Worm (Caenorhabditis elegans) whole organism, young adult: Measurements from ENCODE around the gene F45B8.5.

Experiments used
- B0019.2 ChIP-seq: fragments of 200-800 bp; sonication (Bioruptor generic); conservative IDR thresholded peaks from 2 replicates; pipeline ENCODE4 v1.3.6; 2022; ENCODE audit warnings: missing genetic modification reagents, missing genetic modification characterization, missing compliant biosample characterization
- K12H6.12 ChIP-seq: fragments of 200-800 bp; sonication (Bioruptor generic); optimal IDR thresholded peaks from 2 replicates; lab custom pipeline; 2018; ENCODE audit warnings: mild to moderate bottlenecking, missing genetic modification characterization, missing compliant biosample characterization
- Y53G8AR.9 ChIP-seq: fragments of 200-800 bp; sonication (Bioruptor generic); conservative IDR thresholded peaks from 2 replicates; pipeline ENCODE4 v1.3.6; 2022; ENCODE audit warnings: missing genetic modification reagents, missing genetic modification characterization, missing compliant biosample characterization
- egrh-3 ChIP-seq: fragments of 200-800 bp; sonication (Bioruptor generic); IDR thresholded peaks from 2 replicates; pipeline ENCODE4 v1.3.6; 2022; ENCODE audit warnings: missing genetic modification reagents, missing genetic modification characterization, missing compliant biosample characterization
- hsf-1 ChIP-seq: fragments of 200-800 bp; sonication (Bioruptor generic); IDR thresholded peaks from 2 replicates; pipeline ENCODE4 v1.3.6; 2022; ENCODE audit warnings: missing genetic modification reagents, missing genetic modification characterization, missing compliant biosample characterization
- lin-35 ChIP-seq, 3 experiments: fragments of 150-350 bp in 2 of 3; sonication (generic microtip) in 1 of 3; optimal IDR thresholded peaks; 2 replicates each; lab custom pipeline; 2014 to 2018; ENCODE audit warnings: missing biosample characterization in 3 of 3, missing genetic modification characterization in 3 of 3, missing genetic modification reagents in 3 of 3
- nhr-90 ChIP-seq: sonication (generic microtip); optimal IDR thresholded peaks from 2 replicates; lab custom pipeline; 2016; ENCODE audit warnings: missing genotype, mild to moderate bottlenecking, missing genetic modification characterization, missing compliant biosample characterization
- rcor-1 ChIP-seq: fragments of 200-800 bp; sonication (Bioruptor generic); IDR thresholded peaks from 2 replicates; pipeline ENCODE4 v1.3.6; 2022; ENCODE audit warnings: missing genetic modification reagents, missing genetic modification characterization, missing compliant biosample characterization
- sea-2 ChIP-seq: fragments of 200-800 bp; sonication (Bioruptor generic); IDR thresholded peaks from 2 replicates; pipeline ENCODE4 v1.3.6; 2022; ENCODE audit warnings: missing genetic modification characterization, missing compliant biosample characterization
- tlf-1 ChIP-seq: fragments of 200-800 bp; sonication (Bioruptor generic); optimal IDR thresholded peaks from 2 replicates; lab custom pipeline; 2018; ENCODE audit warnings: mild to moderate bottlenecking, missing genetic modification characterization, missing compliant biosample characterization
- unc-62 ChIP-seq: fragments of 150-350 bp; optimal IDR thresholded peaks from 2 replicates; lab custom pipeline; 2014; ENCODE audit warnings: missing biosample characterization, missing genetic modification reagents, missing genetic modification characterization
- ztf-28 ChIP-seq: fragments of 200-800 bp; sonication (Bioruptor generic); IDR thresholded peaks from 2 replicates; pipeline ENCODE4 v1.3.6; 2022; ENCODE audit warnings: missing genetic modification reagents, missing genetic modification characterization, missing compliant biosample characterization

DNA sequence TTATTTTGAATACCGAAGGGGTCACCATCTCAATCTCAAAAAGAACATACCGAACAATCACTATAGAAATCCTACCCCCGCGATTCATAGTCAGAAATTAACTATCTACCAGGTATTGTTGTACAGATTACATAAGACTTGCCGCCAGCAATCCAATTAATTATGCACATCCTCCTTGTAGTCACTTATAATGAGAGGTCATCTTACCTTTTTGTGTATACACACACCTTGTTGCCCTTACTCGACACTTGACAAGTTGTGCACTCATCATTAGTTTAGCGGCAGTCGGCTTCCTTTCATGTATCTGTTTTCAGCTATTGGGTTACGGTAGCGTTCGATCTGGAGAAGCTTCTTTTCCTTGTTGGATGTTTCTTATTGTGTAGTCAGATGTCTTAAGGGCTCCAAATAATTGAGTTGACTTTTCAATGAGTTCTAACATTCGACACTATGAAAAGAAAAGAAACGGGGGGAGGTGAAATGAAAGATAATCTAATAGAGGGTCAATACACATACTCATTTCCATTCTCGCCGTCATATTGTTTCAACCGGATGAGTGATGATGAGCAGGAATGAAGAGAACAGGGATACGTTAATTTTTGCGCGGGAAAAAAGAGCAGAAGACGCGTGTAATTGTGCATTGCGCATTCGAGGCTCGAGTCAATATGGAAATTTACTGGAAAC, 6.3 kb upstream of the F45B8.5 start:
- no peak for TF ChIP-seq sea-2 (GFP tag; lab: Robert Waterston, UW)
- TF ChIP-seq unc-62 = no peak
- no peak for TF ChIP-seq tlf-1 (GFP tag; lab: Kevin White, UChicago)
- no peak for TF ChIP-seq egrh-3 (GFP tag; lab: Robert Waterston, UW)
- no peak for TF ChIP-seq nhr-90 (tag; lab: Kevin White, UChicago)
- no peak for TF ChIP-seq hsf-1 (GFP tag; lab: Robert Waterston, UW)
- TF ChIP-seq Y53G8AR.9 (GFP tag; lab: Robert Waterston, UW) = no peak
- TF ChIP-seq lin-35 (GFP tag; optimal IDR thresholded peaks at IDR 0.05; lab: Kevin White, UChicago) = no peak
- no peak for TF ChIP-seq rcor-1 (GFP tag; lab: Robert Waterston, UW)
- no peak for TF ChIP-seq K12H6.12 (tag; lab: Kevin White, UChicago)
- TF ChIP-seq ztf-28 (GFP tag; lab: Robert Waterston, UW) = no peak
- no peak for TF ChIP-seq B0019.2 (GFP tag; lab: Robert Waterston, UW)
